Fruit fly (Drosophila melanogaster): Measurements from ENCODE around the gene Smu1.

dm6 chr3R:18986089-18986887, 5.2 kb upstream of the Smu1 start:
- TF ChIP-seq CG8478 (optimal IDR thresholded peaks at IDR 0.05) (no peak), CTCF (optimal IDR thresholded peaks at IDR 0.05) (no peak)

Measured in S2 (cell line).